Fruit fly (Drosophila melanogaster) whole organism, wandering third instar larva: ENCODE results near the gene amon.

Experiments used
- Abd-B ChIP-seq: fragments of >200 bp; optimal IDR thresholded peaks from 2 replicates; lab custom pipeline; 2017; ENCODE audit warnings: missing biosample characterization, missing genetic modification characterization
- CG32264 ChIP-seq: fragments of 200-800 bp; sonication (Bioruptor generic); optimal IDR thresholded peaks from 2 replicates; lab custom pipeline; 2016; ENCODE audit warnings: missing biosample characterization, missing genetic modification characterization
- CG9705 ChIP-seq: fragments of 200-800 bp; sonication (Bioruptor generic); optimal IDR thresholded peaks from 2 replicates; lab custom pipeline; 2018; ENCODE audit warnings: missing biosample characterization, mild to moderate bottlenecking, missing genetic modification characterization
- CrebA ChIP-seq: fragments of 200-800 bp; sonication (Bioruptor generic); optimal IDR thresholded peaks from 2 replicates; lab custom pipeline; 2016; ENCODE audit warnings: missing biosample characterization, mild to moderate bottlenecking, missing genetic modification characterization, borderline replicate concordance
- Dfd ChIP-seq: fragments of >200 bp; optimal IDR thresholded peaks from 2 replicates; lab custom pipeline; 2017; ENCODE audit warnings: missing biosample characterization, missing genetic modification characterization
- Dif ChIP-seq: fragments of 200-275, 200-300 bp; sonication (Bioruptor generic); optimal IDR thresholded peaks from 2 replicates; lab custom pipeline; 2018; ENCODE audit warnings: missing biosample characterization, missing genetic modification characterization; ENCODE audit not compliant: partially characterized antibody
- GATAd ChIP-seq: sonication (Bioruptor generic); optimal IDR thresholded peaks from 2 replicates; lab custom pipeline; 2016; ENCODE audit warnings: missing biosample characterization, missing genetic modification characterization
- HLH106 ChIP-seq: fragments of 200-800 bp; optimal IDR thresholded peaks from 3 replicates; lab custom pipeline; 2019; ENCODE audit warnings: missing biosample characterization, mild to moderate bottlenecking, missing genetic modification characterization, moderate library complexity
- Hnf4 ChIP-seq: fragments of 200-800 bp; sonication (Bioruptor generic); optimal IDR thresholded peaks from 2 replicates; lab custom pipeline; 2016; ENCODE audit warnings: missing biosample characterization, mild to moderate bottlenecking, missing genetic modification characterization
- Hr78 ChIP-seq: fragments of >200 bp; optimal IDR thresholded peaks from 2 replicates; lab custom pipeline; 2017; ENCODE audit warnings: missing biosample characterization, missing genetic modification characterization
- Hr83 ChIP-seq: fragments of 200-300 bp; sonication (Bioruptor generic); optimal IDR thresholded peaks from 2 replicates; lab custom pipeline; 2016; ENCODE audit warnings: missing biosample characterization, mild to moderate bottlenecking, missing genetic modification characterization, moderate library complexity; ENCODE audit not compliant: poor library complexity, severe bottlenecking
- Jra ChIP-seq: sonication (Bioruptor generic); optimal IDR thresholded peaks from 2 replicates; lab custom pipeline; 2016; ENCODE audit warnings: missing biosample characterization, missing genetic modification characterization
- Mio ChIP-seq: sonication (Bioruptor generic); optimal IDR thresholded peaks from 2 replicates; lab custom pipeline; 2016; ENCODE audit warnings: missing biosample characterization, missing genetic modification characterization
- Myc ChIP-seq: fragments of >200 bp; optimal IDR thresholded peaks from 2 replicates; lab custom pipeline; 2017
- N ChIP-seq: fragments of >200 bp; optimal IDR thresholded peaks from 2 replicates; lab custom pipeline; 2018; ENCODE audit warnings: missing biosample characterization, missing external identifiers, missing genetic modification characterization
- OdsH ChIP-seq: fragments of 200-800 bp; sonication (Bioruptor generic); optimal IDR thresholded peaks from 2 replicates; lab custom pipeline; 2016; ENCODE audit warnings: missing biosample characterization, mild to moderate bottlenecking, missing genetic modification characterization
- Rel ChIP-seq, 2 experiments: fragments of 200-800 bp; sonication (Bioruptor generic) in 1 of 2; optimal IDR thresholded peaks; 2 replicates in 1 of 2; 3 replicates in 1 of 2; lab custom pipeline; 2016 to 2019; ENCODE audit warnings: mild to moderate bottlenecking in 2 of 2, missing biosample characterization in 2 of 2, missing genetic modification characterization in 2 of 2, moderate library complexity in 1 of 2
- Sp1 ChIP-seq: fragments of 200-800 bp; sonication (Bioruptor generic); optimal IDR thresholded peaks from 3 replicates; lab custom pipeline; 2019; ENCODE audit warnings: missing biosample characterization, mild to moderate bottlenecking, missing genetic modification characterization, moderate library complexity
- Vsx2 ChIP-seq: fragments of 200-300, 225-300 bp; sonication (Bioruptor generic); optimal IDR thresholded peaks from 2 replicates; lab custom pipeline; 2018; ENCODE audit warnings: missing biosample characterization, missing genetic modification characterization; ENCODE audit not compliant: partially characterized antibody
- br ChIP-seq: fragments of 200-800 bp; sonication (Bioruptor generic); optimal IDR thresholded peaks from 2 replicates; lab custom pipeline; 2016; ENCODE audit warnings: missing biosample characterization, missing genetic modification characterization
- brk ChIP-seq: fragments of 200-800 bp; sonication (Bioruptor generic); optimal IDR thresholded peaks from 2 replicates; lab custom pipeline; 2016; ENCODE audit warnings: missing biosample characterization, mild to moderate bottlenecking, missing genetic modification characterization
- dl ChIP-seq, 2 experiments: fragments of 175-275, 200-275 bp in 1 of 2; fragments of 200-275 bp in 1 of 2; sonication (Bioruptor generic); optimal IDR thresholded peaks; lab custom pipeline; 2018; ENCODE audit warnings: mild to moderate bottlenecking in 2 of 2, missing biosample characterization in 2 of 2, missing genetic modification characterization in 2 of 2, moderate library complexity in 2 of 2; ENCODE audit not compliant: partially characterized antibody in 2 of 2, insufficient read depth in 1 of 2
- dmrt93B ChIP-seq: fragments of 200-800 bp; sonication (Bioruptor generic); optimal IDR thresholded peaks from 2 replicates; lab custom pipeline; 2018; ENCODE audit warnings: missing biosample characterization, mild to moderate bottlenecking, missing genetic modification characterization
- dsf ChIP-seq: sonication (Bioruptor generic); optimal IDR thresholded peaks from 2 replicates; lab custom pipeline; 2016; ENCODE audit warnings: missing biosample characterization, missing genetic modification characterization, borderline replicate concordance
- ey ChIP-seq: fragments of 200-800 bp; sonication (Bioruptor generic); optimal IDR thresholded peaks from 2 replicates; lab custom pipeline; 2016; ENCODE audit warnings: missing biosample characterization, missing genetic modification characterization
- foxo ChIP-seq, 2 experiments: fragments of 200-800 bp; sonication (Bioruptor generic); optimal IDR thresholded peaks; 2 replicates in 1 of 2; 3 replicates in 1 of 2; lab custom pipeline; 2016 to 2017; ENCODE audit warnings: missing biosample characterization in 2 of 2, missing genetic modification characterization in 2 of 2
- h ChIP-seq: fragments of 200-800 bp; sonication (Bioruptor generic); optimal IDR thresholded peaks from 3 replicates; lab custom pipeline; 2016; ENCODE audit warnings: missing biosample characterization, mild to moderate bottlenecking, missing genetic modification characterization
- jim ChIP-seq: fragments of 175-275, 200-325 bp; sonication (Bioruptor generic); optimal IDR thresholded peaks from 2 replicates; lab custom pipeline; 2016; ENCODE audit warnings: missing biosample characterization, mild to moderate bottlenecking, missing genetic modification characterization
- lola ChIP-seq: fragments of >200 bp; optimal IDR thresholded peaks from 2 replicates; lab custom pipeline; 2017; ENCODE audit warnings: missing biosample characterization, missing genetic modification characterization
- psq ChIP-seq: fragments of 200-800 bp; sonication (Bioruptor generic); optimal IDR thresholded peaks from 3 replicates; lab custom pipeline; 2017; ENCODE audit warnings: missing biosample characterization, mild to moderate bottlenecking, missing genetic modification characterization, moderate library complexity
- rgr ChIP-seq: fragments of 200-800 bp; sonication (Bioruptor generic); optimal IDR thresholded peaks from 3 replicates; lab custom pipeline; 2016; ENCODE audit warnings: missing biosample characterization, mild to moderate bottlenecking, missing genetic modification characterization
- sage ChIP-seq: fragments of 200-800 bp; sonication (Bioruptor generic); optimal IDR thresholded peaks from 2 replicates; lab custom pipeline; 2016; ENCODE audit warnings: missing biosample characterization, mild to moderate bottlenecking, missing genetic modification characterization
- sv ChIP-seq: fragments of 200-800 bp; sonication (Bioruptor generic); optimal IDR thresholded peaks from 3 replicates; lab custom pipeline; 2016; ENCODE audit warnings: missing biosample characterization, missing genetic modification characterization
- usp ChIP-seq: fragments of >200 bp; optimal IDR thresholded peaks from 2 replicates; lab custom pipeline; 2017; ENCODE audit warnings: missing biosample characterization, missing genetic modification characterization

Gene amon

DNA sequence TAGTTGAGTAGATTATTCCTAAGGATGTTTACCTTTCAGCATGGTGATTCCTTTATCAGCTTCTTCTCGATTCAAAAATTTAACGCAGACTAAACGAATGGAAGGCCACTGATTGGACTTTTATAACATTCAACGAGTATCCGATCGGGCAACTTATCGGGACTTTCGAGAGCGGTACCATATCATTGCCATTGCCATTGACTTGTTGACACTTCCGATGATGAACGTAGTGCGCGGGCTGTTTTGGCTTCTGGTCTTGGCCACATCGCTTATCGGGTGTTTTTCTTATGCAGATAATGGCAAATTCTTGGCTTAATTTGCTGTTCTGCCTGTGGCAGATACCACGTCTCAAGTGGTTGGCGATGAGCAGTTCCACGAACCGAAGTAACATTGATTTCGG lies 22.2 kb upstream of the amon start, which contains the start of gene CG6403:
Gene CG6403 (minus strand): TSS at position 101 of the 400 bp plus-strand sequence.
- TF ChIP-seq CrebA, result no peak
- no peak for TF ChIP-seq N (GFP tag; lab: Kevin White, UChicago)
- no peak for TF ChIP-seq brk (GFP tag; lab: Kevin White, UChicago)
- no peak for TF ChIP-seq OdsH (GFP tag; lab: Kevin White, UChicago)
- TF ChIP-seq sage (GFP tag; lab: Kevin White, UChicago), result no peak
- no peak for TF ChIP-seq lola (GFP tag; lab: Kevin White, UChicago)
- no peak for TF ChIP-seq CG9705 (GFP tag; lab: Kevin White, UChicago)
- TF ChIP-seq Hr78, result no peak
- no peak for TF ChIP-seq Sp1 (GFP tag; lab: Kevin White, UChicago)

dm6 chr3R:26728427-26728826 lies 14.5 kb upstream of the amon start, which contains the start of gene CG14245:
CG14245 (plus strand) TSS chr3R:26728727.
- no peak for TF ChIP-seq foxo (GFP tag; optimal IDR thresholded peaks at IDR 0.05; lab: Kevin White, UChicago)
- TF ChIP-seq dmrt93B (GFP tag; lab: Kevin White, UChicago), result no peak
- no peak for TF ChIP-seq Dif (GFP tag; lab: Kevin White, UChicago)
- no peak for TF ChIP-seq CG32264
- no peak for TF ChIP-seq Mio (GFP tag; lab: Kevin White, UChicago)
- no peak for TF ChIP-seq dl (GFP tag; optimal IDR thresholded peaks at IDR 0.05; lab: Kevin White, UChicago; ENCODE audit: insufficient read depth in 1 of 2, partially characterized antibody in 2 of 2)
- TF ChIP-seq dsf (GFP tag; lab: Kevin White, UChicago), result no peak
- TF ChIP-seq OdsH (GFP tag; lab: Kevin White, UChicago), result no peak
- no peak for TF ChIP-seq Vsx2 (GFP tag; lab: Kevin White, UChicago)
- no peak for TF ChIP-seq jim (GFP tag; lab: Kevin White, UChicago)
- TF ChIP-seq CrebA, result no peak
- no peak for TF ChIP-seq Jra (GFP tag; lab: Kevin White, UChicago)

dm6 chr3R:26727014-26727413 lies 13.1 kb upstream of the amon start, which contains the start of gene CG14246:
CG14246 (plus strand) TSS chr3R:26727314.
- TF ChIP-seq lola (GFP tag; lab: Kevin White, UChicago) (no peak), OdsH (GFP tag; lab: Kevin White, UChicago) (no peak), usp (GFP tag; lab: Kevin White, UChicago) (no peak), Vsx2 (GFP tag; lab: Kevin White, UChicago) (no peak), CrebA (no peak), GATAd (GFP tag; lab: Kevin White, UChicago) (no peak), Dif (GFP tag; lab: Kevin White, UChicago) (no peak), Hnf4 (GFP tag; lab: Kevin White, UChicago) (no peak), Abd-B (no peak), Mio (GFP tag; lab: Kevin White, UChicago) (no peak), Myc (lab: Kevin White, UChicago) (no peak), CG32264 (no peak), CG9705 (GFP tag; lab: Kevin White, UChicago) (no peak), ey (GFP tag; lab: Kevin White, UChicago) (no peak), dl (GFP tag; optimal IDR thresholded peaks at IDR 0.05; lab: Kevin White, UChicago; ENCODE audit: insufficient read depth in 1 of 2, partially characterized antibody in 2 of 2) (no peak), sv (GFP tag; lab: Kevin White, UChicago) (no peak), Hr78 (no peak), dmrt93B (GFP tag; lab: Kevin White, UChicago) (no peak), rgr (GFP tag; lab: Kevin White, UChicago) (no peak), h (GFP tag; lab: Kevin White, UChicago) (no peak)

DNA sequence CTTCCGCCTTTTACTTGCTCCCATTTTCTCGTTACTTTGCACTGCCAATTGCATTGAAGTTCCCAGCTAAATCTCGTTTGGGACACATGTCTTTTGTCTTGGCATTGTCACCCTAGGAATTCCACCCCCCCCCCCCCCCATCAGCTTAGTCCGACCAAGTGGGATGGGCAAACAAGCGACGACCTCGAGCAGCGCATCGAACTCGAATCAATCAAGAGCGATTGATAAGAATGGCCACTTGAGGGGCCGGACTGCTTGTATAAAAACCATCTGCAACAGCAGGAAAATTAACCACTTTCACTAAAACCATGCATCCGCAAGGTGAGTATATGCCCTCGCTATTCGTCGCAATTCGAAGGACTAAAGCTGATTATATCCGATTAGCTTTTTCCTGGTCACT lies 11.9 kb upstream of the amon start, which contains the start of gene CG14244:
Gene CG14244 (plus strand): TSS at position 301 of the 400 bp plus-strand sequence.
- TF ChIP-seq psq (GFP tag; lab: Kevin White, UChicago), result no peak
- TF ChIP-seq Dfd (GFP tag; lab: Kevin White, UChicago), result no peak

DNA sequence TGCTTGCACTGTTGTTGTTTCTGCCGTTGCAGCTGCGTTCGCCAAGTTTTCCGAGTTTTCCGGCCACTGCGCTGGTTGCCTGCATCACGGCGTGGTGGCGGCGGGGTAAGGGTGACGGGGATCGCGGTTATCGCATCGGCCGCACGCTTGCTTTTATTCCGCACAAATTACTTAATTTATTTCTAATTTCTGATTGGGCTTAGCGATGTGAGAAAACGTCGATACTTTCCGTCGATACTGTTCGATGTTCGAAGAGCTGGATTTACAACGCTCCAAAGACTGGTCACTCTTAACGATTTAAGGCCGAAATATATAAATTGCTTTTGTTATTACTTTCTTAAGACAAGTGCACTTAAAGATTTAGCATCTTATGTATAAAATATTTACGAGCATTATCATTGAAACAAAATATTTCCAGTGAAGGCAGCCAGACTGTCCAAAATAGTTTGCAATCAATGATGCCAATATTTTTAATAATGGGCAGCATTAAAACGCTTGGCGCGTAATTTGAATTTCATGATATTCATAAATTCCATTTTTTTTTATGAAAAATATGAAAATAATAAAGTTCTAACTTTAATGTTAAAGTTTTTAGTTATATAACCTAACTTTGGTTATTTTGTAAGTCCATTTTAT lies 11.1 kb upstream of the amon start, which contains the start of gene CG6420:
Gene CG6420 (minus strand): TSS at position 240 of the 636 bp plus-strand sequence.
- TF ChIP-seq Jra (GFP tag; lab: Kevin White, UChicago) (no peak), CG9705 (GFP tag; lab: Kevin White, UChicago) (no peak), CG32264 (no peak), CrebA (no peak), HLH106 (tag; lab: Kevin White, UChicago) (peak; percentile 19), Hnf4 (GFP tag; lab: Kevin White, UChicago) (no peak), dl (GFP tag; optimal IDR thresholded peaks at IDR 0.05; lab: Kevin White, UChicago; ENCODE audit: insufficient read depth in 1 of 2, partially characterized antibody in 2 of 2) (no peak), Dif (GFP tag; lab: Kevin White, UChicago) (no peak), Vsx2 (GFP tag; lab: Kevin White, UChicago) (no peak), Rel (GFP tag; optimal IDR thresholded peaks at IDR 0.05; lab: Kevin White, UChicago) (no peak), Rel (tag; optimal IDR thresholded peaks at IDR 0.05; lab: Kevin White, UChicago) (no peak), h (GFP tag; lab: Kevin White, UChicago) (peak; percentile 36), psq (GFP tag; lab: Kevin White, UChicago) (no peak), Myc (lab: Kevin White, UChicago) (no peak), ey (GFP tag; lab: Kevin White, UChicago) (no peak), Hr83 (GFP tag; lab: Kevin White, UChicago) (no peak), br (no peak)
